Fruit fly (Drosophila melanogaster): ENCODE results near the gene CG15172.

The CG15172 gene

DNA sequence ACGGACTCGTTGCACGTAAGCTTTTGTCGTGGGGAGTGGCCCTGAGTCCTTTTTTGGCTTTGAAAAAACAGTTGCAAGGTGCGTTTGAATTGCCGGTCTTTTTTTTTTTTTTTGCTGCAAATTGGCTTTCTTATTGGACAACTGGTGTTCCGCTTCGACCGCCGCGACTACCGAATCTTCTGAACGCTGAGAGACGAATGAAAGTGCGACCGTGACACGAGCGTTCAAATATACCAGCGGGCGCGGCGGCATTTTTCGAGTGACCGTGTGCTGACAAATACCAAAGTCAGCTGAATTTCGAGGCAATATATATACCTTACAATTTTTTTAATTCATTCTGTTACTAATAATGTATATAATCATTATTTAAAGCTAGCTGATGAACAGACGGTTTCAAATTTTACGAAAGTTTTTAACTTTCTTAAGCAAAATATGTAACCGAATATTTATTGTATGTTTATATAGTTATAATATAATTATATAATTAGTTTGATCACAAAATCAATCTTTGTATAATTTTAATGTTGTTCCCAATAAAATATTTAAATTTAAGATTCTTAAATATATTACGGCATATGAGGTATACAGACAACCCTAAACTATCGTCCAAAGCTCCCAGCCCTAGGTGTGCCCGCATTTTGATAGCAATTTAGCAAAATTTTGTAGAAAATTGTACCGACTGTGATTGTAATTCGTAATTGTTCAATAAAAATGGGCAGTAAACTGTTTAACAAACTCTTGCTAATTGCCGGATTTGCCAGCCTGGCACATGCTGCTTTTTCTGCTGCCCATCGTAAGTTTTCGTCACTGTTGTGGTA is 34.9 kb upstream of the CG15172 start, which contains the start of the genes Swip-1 and EMC5 (continued):
- TF ChIP-seq bcd (GFP tag; optimal IDR thresholded peaks at IDR 0.05): peak; percentile 59
- no peak for TF ChIP-seq Spps (tag; optimal IDR thresholded peaks at IDR 0.05)
- TF ChIP-seq CG12744 (GFP tag; optimal IDR thresholded peaks at IDR 0.05): no peak
- peak; percentile 34 for TF ChIP-seq zen (tag; optimal IDR thresholded peaks at IDR 0.05)
- TF ChIP-seq CG11247 (GFP tag; IDR thresholded peaks at IDR 0.05): peak; percentile 64
- peak; percentile 55 for TF ChIP-seq pzg (GFP tag; optimal IDR thresholded peaks at IDR 0.05)
- TF ChIP-seq dmrt99B (tag; optimal IDR thresholded peaks at IDR 0.05): peak; percentile 52
- TF ChIP-seq slou (GFP tag; optimal IDR thresholded peaks at IDR 0.05): peak; percentile 45
- TF ChIP-seq CG6791 (GFP tag; IDR thresholded peaks at IDR 0.05; ENCODE audit: partially characterized antibody): peak; percentile 58; the same call in 2 of the 3 replicates
- no peak for TF ChIP-seq CTCF (GFP tag; optimal IDR thresholded peaks at IDR 0.05)
- TF ChIP-seq Rx (GFP tag; IDR thresholded peaks at IDR 0.05): 0 out of 2 replicates have a peak, but pooled peaks have one; percentile 15
- peak; percentile 86 for TF ChIP-seq nmo (GFP tag; optimal IDR thresholded peaks at IDR 0.05)
- TF ChIP-seq CG10321 (GFP tag; IDR thresholded peaks at IDR 0.05): no peak
- peak; percentile 52 for TF ChIP-seq CG18619 (GFP tag; optimal IDR thresholded peaks at IDR 0.05)
- 0 out of 2 replicates have a peak, but pooled peaks have one; percentile 5 for TF ChIP-seq cas (GFP tag; IDR thresholded peaks at IDR 0.05)
- TF ChIP-seq Adf1 (GFP tag; IDR thresholded peaks at IDR 0.05): no peak
- TF ChIP-seq CG18011 (GFP tag; optimal IDR thresholded peaks at IDR 0.05): no peak
- peak; percentile 82 for TF ChIP-seq row (GFP tag; IDR thresholded peaks at IDR 0.05)
- TF ChIP-seq CG13123 (GFP tag; optimal IDR thresholded peaks at IDR 0.05): no peak
- TF ChIP-seq CG17568 (GFP tag; optimal IDR thresholded peaks at IDR 0.05): no peak
- TF ChIP-seq CG11560 (tag; IDR thresholded peaks at IDR 0.05): no peak
- TF ChIP-seq dmrt11E (tag; optimal IDR thresholded peaks at IDR 0.05): peak; percentile 68
- TF ChIP-seq Aef1 (GFP tag; IDR thresholded peaks at IDR 0.05): peak; percentile 58; the same call in 2 of the 3 replicates
- TF ChIP-seq tx (GFP tag; optimal IDR thresholded peaks at IDR 0.05): no peak
- TF ChIP-seq ttk (GFP tag; IDR thresholded peaks at IDR 0.05): no peak
- TF ChIP-seq cwo (GFP tag; optimal IDR thresholded peaks at IDR 0.05): no peak
- no peak for TF ChIP-seq mld (GFP tag; IDR thresholded peaks at IDR 0.05; ENCODE audit: partially characterized antibody)
- TF ChIP-seq Sox102F (GFP tag; optimal IDR thresholded peaks at IDR 0.05): peak; percentile 68
- TF ChIP-seq CG1602 (GFP tag; optimal IDR thresholded peaks at IDR 0.05): peak; percentile 30
- no peak for TF ChIP-seq CG10366 (GFP tag; IDR thresholded peaks at IDR 0.05)
- TF ChIP-seq CG32767 (GFP tag; IDR thresholded peaks at IDR 0.05): 0 out of 2 replicates have a peak, but pooled peaks have one; percentile 13
- peak; percentile 27 for TF ChIP-seq CG12299 (tag; optimal IDR thresholded peaks at IDR 0.05)
- no peak for TF ChIP-seq repo (GFP tag; optimal IDR thresholded peaks at IDR 0.05)
- TF ChIP-seq CG18262 (tag; optimal IDR thresholded peaks at IDR 0.05): peak; percentile 78
- 0 out of 2 replicates have a peak, but pooled peaks have one; percentile 10 for TF ChIP-seq Poxn (GFP tag; IDR thresholded peaks at IDR 0.05)
- 0 out of 3 replicates have a peak, but pooled peaks have one; percentile 16 for TF ChIP-seq zen2 (GFP tag; IDR thresholded peaks at IDR 0.05; ENCODE audit: partially characterized antibody)
- TF ChIP-seq CG16863 (GFP tag; optimal IDR thresholded peaks at IDR 0.05): no peak
- TF ChIP-seq ash1 (GFP tag; optimal IDR thresholded peaks at IDR 0.05): no peak
- TF ChIP-seq E2f2 (GFP tag; IDR thresholded peaks at IDR 0.05): peak; percentile 69
- peak; percentile 27; the same call in 1 of the 2 replicates for TF ChIP-seq ap (GFP tag; IDR thresholded peaks at IDR 0.05)
- no peak for TF ChIP-seq gro (GFP tag; optimal IDR thresholded peaks at IDR 0.05)
- peak; percentile 10; the same call in 1 of the 3 replicates for TF ChIP-seq so (GFP tag; IDR thresholded peaks at IDR 0.05)
- peak; percentile 80 for TF ChIP-seq CG2678 (tag; optimal IDR thresholded peaks at IDR 0.05)
- TF ChIP-seq Atf3 (GFP tag; optimal IDR thresholded peaks at IDR 0.05): no peak
- peak; percentile 45; the same call in 1 of the 4 replicates for TF ChIP-seq Gug (GFP tag; IDR thresholded peaks at IDR 0.05)
- TF ChIP-seq CG11504 (tag; optimal IDR thresholded peaks at IDR 0.05): peak; percentile 75
- peak; percentile 2 for TF ChIP-seq CG3163 (GFP tag; optimal IDR thresholded peaks at IDR 0.05)
- no peak for TF ChIP-seq Sin3A (optimal IDR thresholded peaks at IDR 0.05)
- peak; percentile 39; the same call in 1 of the 3 replicates for TF ChIP-seq Mrtf (GFP tag; IDR thresholded peaks at IDR 0.05)
- TF ChIP-seq CG13775 (GFP tag; optimal IDR thresholded peaks at IDR 0.05): peak; percentile 76
